Worm (Caenorhabditis elegans): ENCODE results near the gene grd-12.

Gene grd-12

DNA sequence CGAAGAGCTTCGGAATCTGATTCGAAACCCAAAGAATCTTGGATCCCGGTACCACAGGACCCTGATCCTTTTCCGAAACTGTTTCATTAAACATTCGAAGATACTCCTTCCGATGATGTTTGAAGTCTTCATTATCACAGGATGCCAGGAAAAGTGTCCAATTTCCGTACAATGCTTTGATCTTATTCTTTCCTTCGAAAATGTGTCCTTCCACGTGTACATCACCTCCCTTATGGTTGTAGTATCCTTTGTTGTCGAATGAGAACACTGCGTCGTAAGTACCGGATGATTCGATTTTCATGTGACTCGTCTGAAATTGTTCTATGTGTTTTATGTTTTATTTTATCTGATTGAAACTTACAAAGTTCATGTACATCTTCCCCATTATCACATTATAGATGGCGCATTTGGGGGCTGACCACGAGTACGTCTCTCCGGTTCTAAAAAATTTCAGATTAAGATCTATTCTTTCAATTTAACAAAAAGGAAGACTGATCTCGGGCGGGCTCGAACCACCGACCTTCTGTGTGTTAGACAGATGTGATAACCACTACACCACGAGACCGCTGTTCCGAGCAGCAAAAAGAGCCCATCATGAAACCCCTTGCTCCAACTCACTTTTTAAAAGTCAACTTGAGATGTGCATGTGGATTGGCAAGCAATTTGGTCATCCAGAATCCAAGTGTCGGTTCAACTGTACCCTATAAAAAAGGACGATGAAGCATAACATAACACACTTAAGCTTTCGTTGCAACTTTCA, 34.4 kb downstream of the grd-12 start:
- no peak for TF ChIP-seq him-1 (tag; optimal IDR thresholded peaks at IDR 0.05)
- TF ChIP-seq W03F9.2 (tag; optimal IDR thresholded peaks at IDR 0.05): no peak
- TF ChIP-seq dao-5 (tag; optimal IDR thresholded peaks at IDR 0.05): no peak

DNA sequence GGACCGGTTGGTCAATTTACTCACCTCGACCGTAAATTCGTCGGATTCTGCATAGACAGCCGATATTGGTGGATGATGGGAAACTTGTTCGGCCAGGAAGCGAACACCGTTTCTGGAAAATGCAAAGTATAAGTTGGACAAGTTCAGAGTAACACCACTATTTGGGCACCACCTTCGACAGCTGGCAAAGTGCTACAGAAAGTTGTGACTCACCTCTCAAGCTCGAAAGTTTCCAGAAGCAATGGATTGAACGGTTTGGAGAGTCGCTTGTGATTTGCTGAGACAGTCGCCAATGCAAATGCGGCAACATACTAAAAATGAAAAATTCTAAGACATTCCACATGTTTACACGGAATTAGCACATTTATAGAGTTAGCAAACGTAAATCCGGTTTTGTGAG, 35.0 kb downstream of the grd-12 start:
- TF ChIP-seq dao-5 (tag; optimal IDR thresholded peaks at IDR 0.05): no peak
- TF ChIP-seq W03F9.2 (tag; optimal IDR thresholded peaks at IDR 0.05): no peak
- TF ChIP-seq him-1 (tag; optimal IDR thresholded peaks at IDR 0.05): no peak

DNA sequence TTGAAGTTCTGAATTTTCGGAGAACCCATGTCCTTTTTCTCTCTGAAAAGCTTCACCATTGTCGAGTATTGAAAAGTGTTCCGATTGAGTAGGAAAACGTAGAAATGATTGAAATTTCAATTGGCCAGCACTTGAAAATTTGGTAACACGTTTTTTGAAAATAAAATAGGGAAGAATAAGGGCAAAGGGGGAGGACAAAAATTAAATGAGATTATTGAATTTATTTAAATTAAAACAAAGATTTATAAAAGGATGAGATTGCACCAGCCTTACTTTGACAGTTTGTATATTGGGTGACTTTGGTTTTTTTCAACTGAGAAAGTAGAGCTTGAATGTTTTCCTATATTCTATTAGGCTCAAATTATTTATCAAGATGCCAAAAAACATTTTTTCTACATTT, 35.9 kb downstream of the grd-12 start, which contains the start of gene obr-2:
obr-2 (minus strand) TSS at position 101 of the 400 bp plus-strand sequence.
- TF ChIP-seq W03F9.2 (tag; optimal IDR thresholded peaks at IDR 0.05): no peak
- no peak for TF ChIP-seq him-1 (tag; optimal IDR thresholded peaks at IDR 0.05)
- TF ChIP-seq dao-5 (tag; optimal IDR thresholded peaks at IDR 0.05): no peak

DNA sequence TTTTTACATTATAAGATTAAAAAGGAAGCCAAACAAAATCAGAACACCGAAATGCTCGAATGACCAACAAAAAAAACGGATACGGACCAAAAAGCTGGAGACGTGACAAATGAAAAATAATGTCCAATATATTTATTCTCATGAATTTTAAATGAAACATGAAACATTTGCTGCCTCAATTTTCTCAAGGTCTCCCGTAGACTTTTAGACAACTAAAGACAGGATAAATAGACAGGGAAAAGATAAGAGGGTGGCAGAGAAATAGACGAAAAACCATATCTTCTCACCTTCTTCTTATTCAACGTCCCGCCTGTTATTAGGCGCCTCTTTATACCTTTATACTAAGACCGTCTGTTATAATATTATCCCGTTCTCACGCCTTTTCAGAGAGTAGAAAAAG, 37.5 kb downstream of the grd-12 start:
- TF ChIP-seq him-1 (tag; optimal IDR thresholded peaks at IDR 0.05) (no peak), W03F9.2 (tag; optimal IDR thresholded peaks at IDR 0.05) (no peak), dao-5 (tag; optimal IDR thresholded peaks at IDR 0.05) (no peak)

DNA sequence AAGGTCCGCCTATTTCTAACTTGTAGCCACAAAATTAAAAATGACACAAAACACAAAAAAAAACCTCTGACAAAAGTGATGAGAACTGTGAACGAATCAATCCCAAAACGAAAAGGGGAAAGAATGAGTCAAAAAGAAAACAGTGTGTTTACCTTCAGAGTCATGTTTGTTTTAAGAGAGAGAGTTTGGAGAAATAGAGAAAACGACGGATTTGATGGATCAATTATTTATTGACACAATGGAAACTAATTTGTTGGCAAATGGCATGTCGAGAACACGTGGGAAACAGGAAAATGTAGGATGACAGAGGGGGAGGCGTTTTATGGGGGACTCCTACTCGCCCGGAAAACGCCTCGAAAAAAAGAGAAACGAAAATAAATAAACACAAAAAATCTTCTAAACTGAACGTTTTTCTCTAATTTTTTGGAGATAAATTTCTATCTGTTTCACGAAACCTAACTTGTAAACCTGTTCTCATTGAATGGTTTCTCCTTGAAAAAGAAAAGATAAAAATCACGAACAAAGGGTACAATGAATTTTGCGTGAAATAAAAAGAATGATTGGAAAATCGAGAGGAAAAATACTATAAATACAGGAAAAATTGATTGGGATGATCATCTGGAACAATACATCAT, 38.6 kb downstream of the grd-12 start:
- no peak for TF ChIP-seq W03F9.2 (tag; optimal IDR thresholded peaks at IDR 0.05)
- TF ChIP-seq dao-5 (tag; optimal IDR thresholded peaks at IDR 0.05): no peak
- TF ChIP-seq him-1 (tag; optimal IDR thresholded peaks at IDR 0.05): no peak

DNA sequence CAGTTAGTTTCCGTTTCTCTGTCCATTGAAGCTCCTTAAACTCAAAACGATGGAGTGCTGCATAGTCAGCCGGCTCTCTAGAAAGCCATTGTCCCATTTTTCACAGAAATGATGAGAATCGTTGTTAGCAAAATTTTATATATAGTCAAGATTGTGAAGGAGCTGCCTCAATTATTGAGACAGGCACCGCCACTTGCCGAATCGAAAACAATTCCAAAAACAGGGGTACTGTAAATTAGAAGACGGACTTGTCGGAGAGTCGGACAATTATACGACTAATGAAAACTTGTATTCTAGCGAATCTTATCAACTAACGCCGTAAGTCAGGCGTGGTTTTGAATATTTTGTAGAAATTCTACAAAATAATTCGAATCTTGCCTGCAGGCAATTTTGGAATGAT, 41.9 kb downstream of the grd-12 start, which contains the start of gene F14H8.2:
F14H8.2 (minus strand) TSS at position 101 of the 400 bp plus-strand sequence.
- TF ChIP-seq him-1 (tag; optimal IDR thresholded peaks at IDR 0.05): no peak
- no peak for TF ChIP-seq W03F9.2 (tag; optimal IDR thresholded peaks at IDR 0.05)
- no peak for TF ChIP-seq dao-5 (tag; optimal IDR thresholded peaks at IDR 0.05)

DNA sequence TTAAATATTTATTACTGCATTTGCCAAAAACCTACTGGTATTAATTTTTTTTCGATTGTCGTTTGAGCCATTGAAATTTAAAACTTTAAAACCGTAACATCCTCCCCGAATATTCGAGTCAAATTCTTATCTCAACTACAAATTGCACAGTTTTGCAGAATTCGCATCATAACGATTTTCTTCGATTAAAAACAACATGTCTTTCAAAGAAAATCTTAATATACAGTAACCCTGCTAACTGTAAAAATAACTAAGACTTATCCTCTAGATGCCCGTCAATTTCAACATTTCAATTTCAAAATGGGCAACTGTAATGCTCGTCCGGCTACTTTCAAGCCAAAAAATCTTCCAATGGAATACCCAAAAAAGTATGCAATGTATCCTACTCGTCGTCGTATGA, 42.4 kb downstream of the grd-12 start, which contains the start of gene F14H8.5:
F14H8.5 (plus strand) TSS at position 301 of the 400 bp plus-strand sequence.
- no peak for TF ChIP-seq dao-5 (tag; optimal IDR thresholded peaks at IDR 0.05)
- TF ChIP-seq W03F9.2 (tag; optimal IDR thresholded peaks at IDR 0.05): no peak
- TF ChIP-seq him-1 (tag; optimal IDR thresholded peaks at IDR 0.05): no peak

DNA sequence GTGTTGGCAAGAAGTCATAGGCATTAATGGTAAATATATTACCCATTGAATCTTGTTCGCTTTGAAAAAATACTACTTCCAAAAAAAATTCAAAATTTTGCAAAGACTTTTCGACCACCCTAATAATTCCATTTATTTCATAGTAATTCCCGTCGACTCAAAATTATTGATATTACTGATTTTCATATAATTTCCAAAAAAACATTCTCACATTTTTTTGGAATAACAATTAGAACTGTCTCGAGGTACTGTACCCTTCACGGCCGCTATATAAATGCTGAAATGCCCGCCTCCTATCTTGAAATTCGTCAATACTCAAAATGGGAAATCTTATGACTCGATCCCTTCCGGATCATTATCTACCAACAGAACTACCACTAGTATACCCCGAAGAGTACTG, 45.2 kb downstream of the grd-12 start, which contains the start of gene F14H8.4:
F14H8.4 (plus strand) TSS at position 301 of the 400 bp plus-strand sequence.
- TF ChIP-seq him-1 (tag; optimal IDR thresholded peaks at IDR 0.05): no peak
- no peak for TF ChIP-seq W03F9.2 (tag; optimal IDR thresholded peaks at IDR 0.05)
- TF ChIP-seq dao-5 (tag; optimal IDR thresholded peaks at IDR 0.05): no peak

DNA sequence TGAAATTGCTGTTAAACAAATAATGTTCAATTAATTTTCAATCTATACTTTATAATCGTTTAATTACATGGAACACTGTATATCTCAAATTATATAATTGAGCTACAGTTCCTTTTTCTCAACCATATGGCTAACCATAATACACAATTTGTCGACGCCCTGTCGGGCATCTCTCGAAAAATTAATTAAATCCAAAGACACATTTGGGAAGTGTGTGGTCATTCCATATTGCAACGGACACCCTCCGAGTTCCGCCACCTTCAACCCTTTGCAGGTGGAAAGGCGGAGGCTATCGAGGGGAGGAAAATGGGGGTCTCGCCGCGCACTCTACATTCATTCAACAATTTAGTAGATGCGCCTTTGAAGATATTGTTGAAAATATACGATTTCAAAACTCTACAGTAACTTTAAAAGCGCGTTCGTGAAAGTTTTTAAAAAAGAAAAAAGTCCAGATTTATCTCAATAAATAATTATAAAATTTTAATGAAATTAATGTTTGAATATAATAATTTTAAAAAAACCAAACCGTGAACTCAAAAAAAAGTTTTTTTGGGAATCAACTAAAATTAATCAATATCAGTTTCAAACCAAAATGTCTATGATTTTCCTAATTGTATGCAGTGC, 50.7 kb downstream of the grd-12 start, which contains the start of gene F14H8.8:
F14H8.8 (plus strand) TSS at position 574 of the 624 bp plus-strand sequence.
- TF ChIP-seq dao-5 (tag; optimal IDR thresholded peaks at IDR 0.05) (no peak), him-1 (tag; optimal IDR thresholded peaks at IDR 0.05) (no peak), W03F9.2 (tag; optimal IDR thresholded peaks at IDR 0.05) (no peak)

All from whole organism, L4/young adult.